Worm (Caenorhabditis elegans) whole organism, late embryonic: Measurements from ENCODE around the gene ugt-48.

ENCODE experiments used
- C08G9.2 ChIP-seq: sonication (generic microtip); optimal IDR thresholded peaks from 2 replicates; lab custom pipeline; 2016; ENCODE audit warnings: mild to moderate bottlenecking, missing genetic modification characterization, moderate library complexity, missing compliant biosample characterization
- C38D4.7 ChIP-seq: fragments of 200-800 bp; sonication (Bioruptor generic); optimal IDR thresholded peaks from 2 replicates; lab custom pipeline; 2018; ENCODE audit warnings: mild to moderate bottlenecking, missing genetic modification characterization, moderate library complexity, missing compliant biosample characterization
- F13H6.1 ChIP-seq: sonication (generic microtip); optimal IDR thresholded peaks from 2 replicates; lab custom pipeline; 2016; ENCODE audit warnings: missing genetic modification characterization, missing compliant biosample characterization
- K02D7.2 ChIP-seq: sonication (generic microtip); optimal IDR thresholded peaks from 2 replicates; lab custom pipeline; 2017; ENCODE audit warnings: mild to moderate bottlenecking, missing genetic modification characterization, missing compliant biosample characterization
- K09A11.1 ChIP-seq: sonication (generic microtip); optimal IDR thresholded peaks from 2 replicates; lab custom pipeline; 2017; ENCODE audit warnings: antibody characterized with exemption, mild to moderate bottlenecking, missing genetic modification characterization, missing compliant biosample characterization; ENCODE audit not compliant: insufficient read depth
- T23F11.4 ChIP-seq: fragments of 200-800 bp; sonication (Bioruptor generic); optimal IDR thresholded peaks from 2 replicates; lab custom pipeline; 2018; ENCODE audit warnings: mild to moderate bottlenecking, missing genetic modification characterization, missing compliant biosample characterization
- Y22D7AL.16 ChIP-seq: sonication (generic microtip); optimal IDR thresholded peaks from 2 replicates; lab custom pipeline; 2016; ENCODE audit warnings: missing genetic modification characterization, missing compliant biosample characterization
- ahr-1 ChIP-seq: sonication (generic microtip); optimal IDR thresholded peaks from 2 replicates; lab custom pipeline; 2016; ENCODE audit warnings: missing genetic modification characterization, missing compliant biosample characterization
- ama-1 ChIP-seq: fragments of 150-350 bp; optimal IDR thresholded peaks from 2 replicates; lab custom pipeline; 2014
- ceh-14 ChIP-seq: sonication (generic microtip); optimal IDR thresholded peaks from 2 replicates; lab custom pipeline; 2016; ENCODE audit warnings: missing genotype, missing genetic modification characterization, missing compliant biosample characterization
- ceh-18 ChIP-seq: sonication (generic microtip); optimal IDR thresholded peaks from 2 replicates; lab custom pipeline; 2016; ENCODE audit warnings: missing genetic modification characterization, missing compliant biosample characterization
- ceh-19 ChIP-seq: fragments of 200-800 bp; sonication (Bioruptor generic); optimal IDR thresholded peaks from 2 replicates; lab custom pipeline; 2018; ENCODE audit warnings: mild to moderate bottlenecking, missing genetic modification characterization, missing compliant biosample characterization
- ceh-2 ChIP-seq: sonication (generic microtip); optimal IDR thresholded peaks from 2 replicates; lab custom pipeline; 2016; ENCODE audit warnings: missing genotype, missing genetic modification characterization, missing compliant biosample characterization
- ceh-22 ChIP-seq: sonication (generic microtip); optimal IDR thresholded peaks from 2 replicates; lab custom pipeline; 2017; ENCODE audit warnings: missing biosample characterization, missing genetic modification characterization
- ceh-24 ChIP-seq: sonication (generic microtip); optimal IDR thresholded peaks from 2 replicates; lab custom pipeline; 2016; ENCODE audit warnings: mild to moderate bottlenecking, missing genetic modification characterization, missing compliant biosample characterization
- ceh-30 ChIP-seq: fragments of 150-350 bp; optimal IDR thresholded peaks from 2 replicates; lab custom pipeline; 2014; ENCODE audit warnings: missing biosample characterization, missing genetic modification characterization
- ceh-31 ChIP-seq: sonication (generic microtip); optimal IDR thresholded peaks from 2 replicates; lab custom pipeline; 2016; ENCODE audit warnings: missing genetic modification characterization, missing compliant biosample characterization
- ceh-34 ChIP-seq: sonication (generic microtip); optimal IDR thresholded peaks from 2 replicates; lab custom pipeline; 2016; ENCODE audit warnings: mild to moderate bottlenecking, missing genetic modification characterization, missing compliant biosample characterization
- ceh-45 ChIP-seq: fragments of 200-800 bp; sonication (Bioruptor generic); IDR thresholded peaks from 2 replicates; pipeline ENCODE4 v1.3.6; 2022; ENCODE audit warnings: missing genetic modification reagents, missing genetic modification characterization, missing compliant biosample characterization
- ceh-48 ChIP-seq: sonication (generic microtip); optimal IDR thresholded peaks from 2 replicates; lab custom pipeline; 2016; ENCODE audit warnings: missing genetic modification characterization, inconsistent platforms, missing compliant biosample characterization
- ceh-6 ChIP-seq: fragments of 200-800 bp; sonication (Bioruptor generic); optimal IDR thresholded peaks from 2 replicates; lab custom pipeline; 2018; ENCODE audit warnings: mild to moderate bottlenecking, missing genetic modification characterization, missing compliant biosample characterization
- dmd-4 ChIP-seq: sonication (generic microtip); optimal IDR thresholded peaks from 2 replicates; lab custom pipeline; 2016; ENCODE audit warnings: borderline replicate concordance, missing genetic modification characterization, missing compliant biosample characterization
- dve-1 ChIP-seq: sonication (generic microtip); optimal IDR thresholded peaks from 2 replicates; lab custom pipeline; 2017; ENCODE audit warnings: antibody characterized with exemption, mild to moderate bottlenecking, missing genetic modification characterization, missing compliant biosample characterization
- elt-2 ChIP-seq: sonication (generic microtip); optimal IDR thresholded peaks from 2 replicates; lab custom pipeline; 2016; ENCODE audit warnings: missing genetic modification reagents, missing genetic modification characterization, missing compliant biosample characterization
- ets-4 ChIP-seq: sonication (generic microtip); optimal IDR thresholded peaks from 2 replicates; lab custom pipeline; 2016; ENCODE audit warnings: missing genetic modification characterization, missing compliant biosample characterization
- eyg-1 ChIP-seq: sonication (generic microtip); optimal IDR thresholded peaks from 2 replicates; lab custom pipeline; 2016; ENCODE audit warnings: missing genotype, missing genetic modification characterization, missing compliant biosample characterization
- fkh-10 ChIP-seq: fragments of 150-350 bp; optimal IDR thresholded peaks from 2 replicates; lab custom pipeline; 2014; ENCODE audit warnings: missing biosample characterization, missing genetic modification reagents, missing genetic modification characterization
- gmeb-2 ChIP-seq: sonication (generic microtip); optimal IDR thresholded peaks from 2 replicates; lab custom pipeline; 2016; ENCODE audit warnings: missing genetic modification characterization, inconsistent platforms, missing compliant biosample characterization
- hlh-13 ChIP-seq: fragments of 200-800 bp; sonication (Bioruptor generic); optimal IDR thresholded peaks from 2 replicates; lab custom pipeline; 2018; ENCODE audit warnings: mild to moderate bottlenecking, missing genetic modification characterization, missing compliant biosample characterization
- hlh-15 ChIP-seq: sonication (generic microtip); optimal IDR thresholded peaks from 2 replicates; lab custom pipeline; 2016; ENCODE audit warnings: missing genetic modification characterization, missing compliant biosample characterization
- hlh-6 ChIP-seq: sonication (generic microtip); optimal IDR thresholded peaks from 2 replicates; lab custom pipeline; 2016; ENCODE audit warnings: missing genotype, missing genetic modification characterization, missing compliant biosample characterization
- madf-2 ChIP-seq: sonication (generic microtip); optimal IDR thresholded peaks from 2 replicates; lab custom pipeline; 2017; ENCODE audit warnings: missing genetic modification characterization, missing compliant biosample characterization
- nfya-1 ChIP-seq: sonication (generic microtip); optimal IDR thresholded peaks from 2 replicates; lab custom pipeline; 2017; ENCODE audit warnings: missing genetic modification characterization, mild to moderate bottlenecking, missing compliant biosample characterization, antibody characterized with exemption, moderate library complexity
- nhr-11 ChIP-seq: fragments of 150-350 bp; optimal IDR thresholded peaks from 2 replicates; lab custom pipeline; 2014; ENCODE audit warnings: missing biosample characterization, missing genetic modification characterization
- odd-2 ChIP-seq: sonication (generic microtip); optimal IDR thresholded peaks from 2 replicates; lab custom pipeline; 2017; ENCODE audit warnings: antibody characterized with exemption, mild to moderate bottlenecking, missing genetic modification characterization, missing compliant biosample characterization
- pat-9 ChIP-seq: fragments of 200-800 bp; sonication (Bioruptor generic); optimal IDR thresholded peaks from 2 replicates; lab custom pipeline; 2018; ENCODE audit warnings: mild to moderate bottlenecking, missing genetic modification characterization, moderate library complexity, missing compliant biosample characterization
- pax-1 ChIP-seq: fragments of 150-350 bp; optimal IDR thresholded peaks from 2 replicates; lab custom pipeline; 2014; ENCODE audit warnings: missing biosample characterization, missing genetic modification characterization
- pha-2 ChIP-seq: sonication (generic microtip); optimal IDR thresholded peaks from 2 replicates; lab custom pipeline; 2017; ENCODE audit warnings: mild to moderate bottlenecking, missing genetic modification characterization, missing compliant biosample characterization
- pha-4 ChIP-seq: fragments of 150-350 bp; optimal IDR thresholded peaks from 2 replicates; lab custom pipeline; 2018; ENCODE audit warnings: missing biosample characterization, missing genetic modification reagents, missing genetic modification characterization
- ref-2 ChIP-seq: sonication (generic microtip); optimal IDR thresholded peaks from 2 replicates; lab custom pipeline; 2016; ENCODE audit warnings: missing genetic modification characterization, missing compliant biosample characterization
- rnt-1 ChIP-seq: sonication (generic microtip); optimal IDR thresholded peaks from 2 replicates; lab custom pipeline; 2016; ENCODE audit warnings: missing genetic modification characterization, missing compliant biosample characterization
- sdc-2 ChIP-seq: sonication (generic microtip); optimal IDR thresholded peaks from 2 replicates; lab custom pipeline; 2016; ENCODE audit warnings: missing genotype, missing genetic modification characterization, missing compliant biosample characterization
- sox-2 ChIP-seq: fragments of 200-800 bp; sonication (Bioruptor generic); IDR thresholded peaks from 2 replicates; pipeline ENCODE4 v1.3.6; 2022; ENCODE audit warnings: missing genetic modification reagents, missing genetic modification characterization, missing compliant biosample characterization
- sox-4 ChIP-seq: sonication (generic microtip); optimal IDR thresholded peaks from 2 replicates; lab custom pipeline; 2017; ENCODE audit warnings: mild to moderate bottlenecking, missing genetic modification characterization, inconsistent platforms, missing compliant biosample characterization
- syd-9 ChIP-seq: sonication (generic microtip); optimal IDR thresholded peaks from 2 replicates; lab custom pipeline; 2016; ENCODE audit warnings: mild to moderate bottlenecking, missing genetic modification characterization, moderate library complexity, missing compliant biosample characterization
- tbx-2 ChIP-seq: sonication (generic microtip); optimal IDR thresholded peaks from 2 replicates; lab custom pipeline; 2016; ENCODE audit warnings: missing genetic modification characterization, missing compliant biosample characterization
- ttx-3 ChIP-seq: sonication (generic microtip); optimal IDR thresholded peaks from 2 replicates; lab custom pipeline; 2016; ENCODE audit warnings: missing genetic modification reagents, missing genetic modification characterization, missing compliant biosample characterization
- unc-3 ChIP-seq, 2 experiments: fragments of 200-800 bp in 1 of 2; sonication (Bioruptor generic) in 1 of 2; sonication (generic microtip) in 1 of 2; conservative IDR thresholded peaks in 1 of 2; optimal IDR thresholded peaks in 1 of 2; 2 replicates each; pipeline versions ENCODE4 v1.3.6 to Lab custom; 2016 to 2022; ENCODE audit warnings: missing compliant biosample characterization in 2 of 2, missing genetic modification characterization in 2 of 2, missing genetic modification reagents in 1 of 2
- unc-42 ChIP-seq: sonication (generic microtip); optimal IDR thresholded peaks from 2 replicates; lab custom pipeline; 2016; ENCODE audit warnings: missing genotype, missing genetic modification characterization, missing compliant biosample characterization
- unc-55 ChIP-seq: sonication (generic microtip); optimal IDR thresholded peaks from 2 replicates; lab custom pipeline; 2017; ENCODE audit warnings: missing biosample characterization, missing genetic modification reagents, missing genetic modification characterization
- unc-86 ChIP-seq: sonication (generic microtip); optimal IDR thresholded peaks from 2 replicates; lab custom pipeline; 2016; ENCODE audit warnings: missing genetic modification characterization, missing compliant biosample characterization
- ztf-16 ChIP-seq: sonication (generic microtip); optimal IDR thresholded peaks from 2 replicates; lab custom pipeline; 2017; ENCODE audit warnings: missing genetic modification characterization, missing compliant biosample characterization

The ugt-48 gene

ce11 chrV:5504807-5505442 is 42.9 kb downstream of the ugt-48 start, which contains the start of the genes dnj-19 and nhr-47:
Gene dnj-19 (minus strand): TSS chrV:5504857.
Gene nhr-47 (plus strand): TSS chrV:5505253.
- no peak for TF ChIP-seq odd-2 (tag; lab: Kevin White, UChicago)
- peak; percentile 74 for TF ChIP-seq elt-2 (tag; lab: Kevin White, UChicago)
- no peak for TF ChIP-seq pha-2 (tag; lab: Kevin White, UChicago)
- TF ChIP-seq ceh-31 (tag; lab: Kevin White, UChicago): peak; percentile 81
- TF ChIP-seq C38D4.7 (GFP tag; lab: Kevin White, UChicago): peak; percentile 46
- peak; percentile 48 for TF ChIP-seq ref-2
- TF ChIP-seq T23F11.4: peak; percentile 61
- TF ChIP-seq ceh-19 (GFP tag; lab: Kevin White, UChicago): peak; percentile 35
- TF ChIP-seq unc-42 (tag; lab: Kevin White, UChicago): peak; percentile 51
- peak; percentile 54; the same call in 1 of the 2 replicates for TF ChIP-seq unc-3 (GFP tag; conservative IDR thresholded peaks at IDR 0.05; lab: Robert Waterston, UW)
- TF ChIP-seq unc-3 (tag; optimal IDR thresholded peaks at IDR 0.05; lab: Kevin White, UChicago): no peak
- peak; percentile 83 for TF ChIP-seq ceh-34
- TF ChIP-seq Y22D7AL.16: peak; percentile 49
- TF ChIP-seq hlh-6 (tag; lab: Kevin White, UChicago): peak; percentile 1
- peak; percentile 29 for TF ChIP-seq ceh-2
- peak; percentile 27 for TF ChIP-seq ets-4
- TF ChIP-seq K02D7.2 (tag; lab: Kevin White, UChicago): no peak
- no peak for TF ChIP-seq ceh-24 (tag; lab: Kevin White, UChicago)
- no peak for TF ChIP-seq dmd-4 (tag; lab: Kevin White, UChicago)
- TF ChIP-seq ceh-6 (GFP tag; lab: Kevin White, UChicago): no peak
- TF ChIP-seq ztf-16 (tag; lab: Kevin White, UChicago): no peak
- TF ChIP-seq ahr-1 (tag; lab: Kevin White, UChicago): no peak
- no peak for TF ChIP-seq hlh-15 (tag; lab: Kevin White, UChicago)
- no peak for TF ChIP-seq ceh-22 (tag; lab: Kevin White, UChicago)
- peak; percentile 7 for TF ChIP-seq dve-1
- TF ChIP-seq unc-86 (tag; lab: Kevin White, UChicago): peak; percentile 61
- peak; percentile 37 for TF ChIP-seq K09A11.1
- TF ChIP-seq nhr-11 (tag; lab: Kevin White, UChicago): no peak
- TF ChIP-seq rnt-1 (tag; lab: Kevin White, UChicago): peak; percentile 30
- TF ChIP-seq unc-55 (GFP tag; lab: Kevin White, UChicago): peak; percentile 61
- TF ChIP-seq ceh-30 (tag; lab: Kevin White, UChicago): peak; percentile 80
- peak; percentile 88 for TF ChIP-seq ceh-48 (tag; lab: Kevin White, UChicago)
- TF ChIP-seq ttx-3 (tag; lab: Kevin White, UChicago): peak; percentile 26
- TF ChIP-seq sox-2 (GFP tag; lab: Robert Waterston, UW): no peak
- TF ChIP-seq ceh-18 (tag; lab: Kevin White, UChicago): peak; percentile 44
- peak; percentile 64 for TF ChIP-seq madf-2 (tag; lab: Kevin White, UChicago)
- TF ChIP-seq ama-1 (lab: Kevin White, UChicago): no peak
- TF ChIP-seq nfya-1: peak; percentile 76
- TF ChIP-seq fkh-10: no peak
- TF ChIP-seq ceh-45: peak; percentile 32; the same call in 1 of the 2 replicates
- no peak for TF ChIP-seq hlh-13
- no peak for TF ChIP-seq pax-1 (tag; lab: Kevin White, UChicago)
- peak; percentile 64 for TF ChIP-seq tbx-2 (tag; lab: Kevin White, UChicago)
- TF ChIP-seq sdc-2: peak; percentile 18
- peak; percentile 38 for TF ChIP-seq F13H6.1 (tag; lab: Kevin White, UChicago)
- TF ChIP-seq C08G9.2: no peak
- TF ChIP-seq pha-4 (tag; lab: Kevin White, UChicago): no peak
- TF ChIP-seq gmeb-2 (tag; lab: Kevin White, UChicago): peak; percentile 50
- peak; percentile 16 for TF ChIP-seq sox-4 (tag; lab: Kevin White, UChicago)
- no peak for TF ChIP-seq eyg-1
- TF ChIP-seq syd-9 (tag; lab: Kevin White, UChicago): peak; percentile 12
- peak; percentile 54 for TF ChIP-seq pat-9
- peak; percentile 80 for TF ChIP-seq ceh-14 (tag; lab: Kevin White, UChicago)
